Worm (Caenorhabditis elegans) whole organism, L4/young adult: ENCODE measurements around the gene Y49E10.27.

Experiments
- W03F9.2 ChIP-seq: fragments of 150-350 bp; optimal IDR thresholded peaks from 2 replicates; lab custom pipeline; 2014; ENCODE audit warnings: missing biosample characterization, missing genetic modification characterization
- dao-5 ChIP-seq: sonication (generic microtip); optimal IDR thresholded peaks from 2 replicates; lab custom pipeline; 2016; ENCODE audit warnings: missing genotype, missing genetic modification characterization, moderate library complexity, missing compliant biosample characterization
- him-1 ChIP-seq: sonication (generic microtip); optimal IDR thresholded peaks from 2 replicates; lab custom pipeline; 2016; ENCODE audit warnings: missing genotype, missing genetic modification reagents, missing genetic modification characterization, missing compliant biosample characterization

Y49E10.27 gene

DNA sequence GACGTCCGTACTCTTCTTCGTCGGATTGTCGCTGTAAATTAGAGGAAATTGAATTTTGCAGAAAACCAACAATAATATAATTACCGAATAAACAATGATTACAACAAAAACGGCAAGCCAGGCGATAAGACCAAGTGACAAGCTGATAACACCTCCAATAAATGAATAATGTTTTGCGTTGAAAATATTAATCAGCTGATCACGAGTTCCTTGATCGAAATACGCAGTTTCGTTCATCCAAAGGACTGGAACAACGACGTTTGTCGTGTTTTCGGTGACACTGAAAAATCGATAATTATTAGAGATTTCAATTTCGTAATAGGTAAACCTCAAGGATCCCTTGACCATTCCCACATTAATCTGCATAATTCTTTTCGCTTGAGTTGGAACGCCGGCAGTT lies 19.6 kb downstream of the Y49E10.27 start:
- TF ChIP-seq dao-5 (tag; lab: Kevin White, UChicago) (no peak), him-1 (tag; lab: Kevin White, UChicago) (no peak), W03F9.2 (tag; lab: Kevin White, UChicago) (no peak)

DNA sequence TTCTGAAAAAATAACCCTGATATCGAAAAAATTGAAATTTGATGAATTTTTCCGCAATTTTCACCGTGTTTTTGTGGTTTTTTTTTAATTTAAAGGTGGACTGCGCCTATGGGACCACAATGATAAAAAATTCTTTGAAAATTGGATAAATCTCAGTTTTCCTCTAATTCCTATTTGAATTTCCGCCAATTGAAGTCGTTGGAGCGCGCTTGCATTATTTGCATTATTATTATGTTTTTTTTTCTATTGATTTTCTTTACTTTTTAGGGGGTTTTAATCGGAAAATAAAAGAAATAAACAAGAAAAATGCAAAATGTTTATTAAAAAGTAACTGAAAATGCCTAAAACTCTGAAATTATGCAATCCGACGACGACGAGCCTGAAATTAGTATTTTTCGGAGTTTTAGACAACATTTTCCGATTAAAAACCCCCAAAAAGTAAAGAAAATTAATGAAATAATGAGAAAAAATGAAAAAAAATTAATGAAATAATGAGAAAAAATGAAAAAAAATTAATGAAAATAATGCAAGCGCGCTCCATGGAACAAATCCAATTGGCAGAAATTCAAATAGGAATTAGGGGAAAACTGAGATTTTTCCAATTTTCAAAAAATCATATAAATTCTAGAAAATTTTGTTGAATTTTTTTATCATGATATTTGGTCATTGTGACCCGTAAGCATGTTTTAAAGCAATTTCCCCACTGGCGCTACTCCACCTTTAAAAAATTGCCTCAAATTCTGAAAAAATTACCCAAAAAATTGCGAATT lies 21.6 kb downstream of the Y49E10.27 start:
- TF ChIP-seq dao-5 (tag; lab: Kevin White, UChicago) (no peak), him-1 (tag; lab: Kevin White, UChicago) (no peak), W03F9.2 (tag; lab: Kevin White, UChicago) (no peak)

- TF ChIP-seq W03F9.2 (tag; lab: Kevin White, UChicago) (peak; percentile 44), dao-5 (tag; lab: Kevin White, UChicago) (no peak), him-1 (tag; lab: Kevin White, UChicago) (no peak)
Observed at ce11 chrIII:12456801-12457647, 22.8 kb downstream of the Y49E10.27 start, which contains the start of the genes scav-3 and Y49E10.21. Gene scav-3, minus strand, starts transcription at chrIII:12456850. Gene Y49E10.21, plus strand, starts transcription at chrIII:12457597.

DNA sequence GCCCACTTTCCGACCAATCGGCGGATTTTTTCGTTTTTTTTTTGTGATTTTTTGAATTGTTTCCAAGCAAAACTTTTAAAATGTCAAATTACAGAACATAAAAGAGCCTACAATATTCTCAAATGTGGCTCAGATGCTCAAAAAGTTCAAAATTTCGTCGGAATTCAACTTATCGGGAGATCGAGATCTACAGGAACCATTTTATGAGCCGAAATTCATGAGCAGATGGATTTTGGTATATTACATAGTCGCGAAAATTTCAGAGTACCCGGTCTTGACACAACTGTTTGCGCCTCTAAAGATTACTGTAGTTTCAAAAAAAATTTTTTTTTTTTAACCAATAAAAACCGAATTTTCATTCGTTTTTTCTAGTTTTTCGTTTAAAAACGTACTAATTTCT lies 24.8 kb downstream of the Y49E10.27 start:
- TF ChIP-seq dao-5 (tag; lab: Kevin White, UChicago) = no peak
- TF ChIP-seq W03F9.2 (tag; lab: Kevin White, UChicago) = no peak
- TF ChIP-seq him-1 (tag; lab: Kevin White, UChicago) = no peak

ce11 chrIII:12466310-12466709 lies 32.1 kb downstream of the Y49E10.27 start, which contains the start of gene pstk-1:
Gene pstk-1, plus strand, starts transcription at chrIII:12466610.
- TF ChIP-seq dao-5 (tag; lab: Kevin White, UChicago) (no peak), W03F9.2 (tag; lab: Kevin White, UChicago) (no peak), him-1 (tag; lab: Kevin White, UChicago) (no peak)

DNA sequence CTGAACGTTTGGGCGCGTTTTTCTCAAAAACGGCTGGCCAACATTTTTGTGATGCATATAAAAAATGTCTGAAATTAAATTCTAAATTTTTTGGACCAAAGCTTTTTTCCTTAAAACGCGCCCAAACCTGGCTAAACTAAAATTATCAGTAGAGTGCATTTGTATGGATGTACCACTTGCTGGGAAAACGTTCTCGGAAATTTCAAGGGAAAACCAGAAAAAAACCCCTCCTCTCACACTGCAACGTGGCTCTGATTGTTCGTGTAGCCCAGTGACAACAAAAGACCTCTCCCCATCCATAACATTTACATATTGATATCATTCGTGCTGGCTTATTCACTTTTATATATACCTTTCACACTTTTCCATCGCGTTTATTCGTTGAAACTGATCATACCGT lies 34.7 kb downstream of the Y49E10.27 start, which contains the start of gene Y49E10.29:
TSS of gene Y49E10.29 (plus strand) at position 301 of the 400 bp plus-strand sequence.
- no peak for TF ChIP-seq him-1 (tag; lab: Kevin White, UChicago)

DNA sequence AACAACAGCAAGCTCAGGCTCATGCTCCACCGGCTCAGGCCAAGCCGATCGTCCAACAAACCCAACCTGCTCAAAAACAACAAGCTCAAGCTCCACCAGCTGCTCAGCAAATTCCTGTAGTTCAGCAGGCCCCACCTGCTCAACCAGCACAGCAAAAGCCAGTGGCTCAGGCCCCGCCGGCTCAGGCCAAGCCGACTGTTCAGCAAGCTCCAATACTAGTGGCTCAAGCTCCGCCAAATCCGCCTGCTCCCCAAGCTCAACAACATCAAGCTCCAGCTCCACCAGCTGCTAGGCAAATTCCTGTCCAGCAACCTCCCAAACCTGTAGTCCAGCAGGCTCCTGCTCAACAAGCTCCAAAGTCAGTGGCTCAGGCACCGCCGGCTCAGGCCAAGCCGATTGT lies 35.6 kb downstream of the Y49E10.27 start:
- no peak for TF ChIP-seq him-1 (tag; lab: Kevin White, UChicago)
- TF ChIP-seq dao-5 (tag; lab: Kevin White, UChicago) = no peak
- TF ChIP-seq W03F9.2 (tag; lab: Kevin White, UChicago) = no peak

ce11 chrIII:12470589-12470988 lies 36.4 kb downstream of the Y49E10.27 start:
- no peak for TF ChIP-seq dao-5 (tag; lab: Kevin White, UChicago)
- no peak for TF ChIP-seq him-1 (tag; lab: Kevin White, UChicago)
- no peak for TF ChIP-seq W03F9.2 (tag; lab: Kevin White, UChicago)

- TF ChIP-seq W03F9.2 (tag; lab: Kevin White, UChicago) = no peak
- TF ChIP-seq dao-5 (tag; lab: Kevin White, UChicago) = no peak
- peak; percentile 49 for TF ChIP-seq him-1 (tag; lab: Kevin White, UChicago)
Observed at ce11 chrIII:12472497-12472896, 38.3 kb downstream of the Y49E10.27 start, which contains the start of gene cccp-1. Gene cccp-1, plus strand, starts transcription at chrIII:12472873.

ce11 chrIII:12484432-12484831 lies 50.2 kb downstream of the Y49E10.27 start, which contains the start of gene arrd-16:
Gene arrd-16, plus strand, starts transcription at chrIII:12484732.
- TF ChIP-seq W03F9.2 (tag; lab: Kevin White, UChicago) = no peak
- TF ChIP-seq dao-5 (tag; lab: Kevin White, UChicago) = no peak
- TF ChIP-seq him-1 (tag; lab: Kevin White, UChicago) = no peak
